Worm (Caenorhabditis elegans) whole organism, L1 larva: ENCODE data around the gene F25D1.8.

Experiments
- ceh-82 ChIP-seq, 3 experiments: fragments of 150-350 bp in 1 of 3; sonication (generic microtip) in 2 of 3; optimal IDR thresholded peaks; 2 replicates each; lab custom pipeline; 2014 to 2017; ENCODE audit warnings: missing biosample characterization in 3 of 3, missing genetic modification characterization in 3 of 3
- isw-1 ChIP-seq: fragments of 200-800 bp; sonication (Bioruptor generic); IDR thresholded peaks from 2 replicates; pipeline ENCODE4 v1.3.6; 2022; ENCODE audit warnings: missing genetic modification characterization, missing compliant biosample characterization
- lsy-2 ChIP-seq, 2 experiments: fragments of 150-350 bp; optimal IDR thresholded peaks; 2 replicates each; lab custom pipeline; 2014; ENCODE audit warnings: missing biosample characterization in 2 of 2, missing genetic modification characterization in 2 of 2
- mep-1 ChIP-seq: fragments of 150-350 bp; optimal IDR thresholded peaks from 2 replicates; lab custom pipeline; 2014; ENCODE audit warnings: missing biosample characterization, missing genetic modification characterization
- nhr-11 ChIP-seq: fragments of 150-350 bp; optimal IDR thresholded peaks from 2 replicates; lab custom pipeline; 2014; ENCODE audit warnings: missing biosample characterization, missing genetic modification characterization
- nhr-237 ChIP-seq: fragments of 150-350 bp; optimal IDR thresholded peaks from 2 replicates; lab custom pipeline; 2014; ENCODE audit warnings: missing biosample characterization, missing genetic modification characterization
- nhr-77 ChIP-seq: fragments of 150-350 bp; optimal IDR thresholded peaks from 2 replicates; lab custom pipeline; 2014; ENCODE audit warnings: missing biosample characterization, missing genetic modification characterization
- snpc-4 ChIP-seq: fragments of 150-350 bp; optimal IDR thresholded peaks from 2 replicates; lab custom pipeline; 2014; ENCODE audit warnings: missing biosample characterization, missing genetic modification characterization
- tlp-1 ChIP-seq: fragments of 150-350 bp; optimal IDR thresholded peaks from 2 replicates; lab custom pipeline; 2014; ENCODE audit warnings: missing biosample characterization, missing genetic modification characterization
- ztf-11 ChIP-seq, 2 experiments: sonication (generic microtip); optimal IDR thresholded peaks; 2 replicates each; lab custom pipeline; 2016 to 2017; ENCODE audit warnings: missing genetic modification characterization in 2 of 2, missing biosample characterization in 1 of 2, missing compliant biosample characterization in 1 of 2

- TF ChIP-seq tlp-1 (no peak), mep-1 (tag; lab: Kevin White, UChicago) (peak; percentile 99), nhr-11 (peak; percentile 74), ceh-82 (tag; optimal IDR thresholded peaks at IDR 0.05; lab: Kevin White, UChicago) (peak; percentile 82 to 93 (median 86)), nhr-77 (tag; lab: Kevin White, UChicago) (peak; percentile 90), ztf-11 (tag; optimal IDR thresholded peaks at IDR 0.05; lab: Kevin White, UChicago) (peak in 1 of 2 experiments; percentile 80), isw-1 (GFP tag; lab: Robert Waterston, UW) (peak; percentile 88), nhr-237 (tag; lab: Kevin White, UChicago) (peak; percentile 76), snpc-4 (tag; lab: Kevin White, UChicago) (peak; percentile 88), lsy-2 (tag; optimal IDR thresholded peaks at IDR 0.05; lab: Kevin White, UChicago) (peak; percentile 93 to 95)
These were observed 2.4 kb upstream of the F25D1.8 start for ce11 chrV:10536808-10537207.
